Fruit fly (Drosophila melanogaster): ENCODE measurements around the gene CG14568.

CG14568 gene

DNA sequence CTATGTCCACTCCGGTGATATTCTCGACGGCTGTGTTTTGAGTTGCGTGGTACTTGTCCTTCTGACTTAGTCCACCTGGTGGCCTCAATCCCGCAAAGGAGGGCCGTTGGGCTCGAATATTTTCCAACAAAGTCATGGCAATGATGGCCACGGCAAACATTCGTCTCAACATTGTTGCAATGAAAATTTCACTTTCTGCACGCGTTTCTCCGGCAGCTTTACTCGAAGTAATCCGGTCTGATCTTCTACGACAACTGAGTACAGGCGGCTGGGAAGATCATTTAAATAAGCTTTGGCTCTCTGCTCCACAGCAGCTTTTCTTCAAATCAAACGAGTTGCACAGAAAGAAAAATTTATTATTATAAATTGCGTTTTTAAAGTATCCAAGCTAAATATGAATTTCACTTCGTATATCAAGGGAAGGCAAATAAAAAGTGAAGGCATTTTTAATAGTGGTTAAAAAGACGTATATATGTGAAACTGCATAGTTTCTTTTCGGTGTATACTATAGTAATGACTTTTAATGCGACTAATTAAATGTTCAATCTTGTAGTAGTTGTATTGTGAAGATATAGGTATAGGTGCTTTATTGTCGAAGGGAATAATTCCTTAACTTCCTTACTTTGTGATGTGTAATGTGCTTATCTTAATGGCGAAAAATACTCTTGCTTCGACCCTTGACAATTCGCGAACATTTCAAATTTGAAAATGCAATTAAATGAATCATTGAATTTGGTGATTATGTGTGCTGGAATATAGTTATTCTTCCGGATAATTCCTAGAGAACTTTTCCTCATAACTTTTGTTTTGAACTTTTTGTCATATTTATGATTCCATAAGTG, 5.1 kb upstream of the CG14568 start, which contains the start of gene CG14567 (continued):
- TF ChIP-seq lz (GFP tag; optimal IDR thresholded peaks at IDR 0.05) (peak; percentile 55), CG6163 (GFP tag; IDR thresholded peaks at IDR 0.05) (peak; percentile 74), CG31627 (GFP tag; optimal IDR thresholded peaks at IDR 0.05) (peak; percentile 73), CG7368 (GFP tag; optimal IDR thresholded peaks at IDR 0.05) (peak; percentile 56), Blimp-1 (GFP tag; optimal IDR thresholded peaks at IDR 0.05) (peak; percentile 28), CG34406 (GFP tag; optimal IDR thresholded peaks at IDR 0.05) (peak; percentile 56), Sox14 (GFP tag; optimal IDR thresholded peaks at IDR 0.05) (peak; percentile 37), cyc (GFP tag; optimal IDR thresholded peaks at IDR 0.05) (peak; percentile 56), Smox (GFP tag; optimal IDR thresholded peaks at IDR 0.05) (peak; percentile 55), CG11762 (GFP tag; optimal IDR thresholded peaks at IDR 0.05; ENCODE audit: insufficient read depth) (peak; percentile 18), Hr4 (GFP tag; optimal IDR thresholded peaks at IDR 0.05) (peak; percentile 76), Hr38 (GFP tag; optimal IDR thresholded peaks at IDR 0.05) (no peak), CG3919 (GFP tag; optimal IDR thresholded peaks at IDR 0.05) (peak; percentile 62), pdm3 (GFP tag; optimal IDR thresholded peaks at IDR 0.05) (peak; percentile 75), dsx (GFP tag; optimal IDR thresholded peaks at IDR 0.05; ENCODE audit: poor library complexity, severe bottlenecking) (peak; percentile 92), vri (GFP tag; optimal IDR thresholded peaks at IDR 0.05) (no peak), CG32006 (GFP tag; optimal IDR thresholded peaks at IDR 0.05) (peak; percentile 81)

DNA sequence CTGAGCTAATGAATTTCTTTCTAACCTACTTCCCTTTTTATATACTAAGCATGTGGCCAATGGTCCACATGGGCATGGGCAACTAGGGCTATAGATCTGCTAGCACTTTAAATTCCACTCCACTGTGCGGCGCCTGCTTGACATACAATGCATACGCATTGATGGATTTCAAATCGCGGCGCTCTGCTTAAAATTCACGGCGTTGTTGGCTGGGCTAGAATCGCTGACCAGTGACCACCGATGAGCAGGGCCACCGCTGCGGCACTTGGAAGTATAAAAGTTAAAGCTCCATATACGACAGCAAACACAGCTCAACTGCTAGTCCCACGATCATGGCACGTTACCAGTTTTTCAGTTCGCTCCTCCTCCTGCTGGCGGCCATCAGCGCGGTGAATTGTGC, 512 bp upstream of the CG14568 start, which contains the start of gene CG14573:
CG14573 (plus strand) TSS at position 301 of the 400 bp plus-strand sequence.
- TF ChIP-seq lz (GFP tag; optimal IDR thresholded peaks at IDR 0.05) (no peak), CG6792 (GFP tag; optimal IDR thresholded peaks at IDR 0.05) (no peak), Hr38 (GFP tag; optimal IDR thresholded peaks at IDR 0.05) (no peak), Lpt (GFP tag; optimal IDR thresholded peaks at IDR 0.05) (no peak), CG10669 (GFP tag; optimal IDR thresholded peaks at IDR 0.05) (no peak), CG4318 (GFP tag; optimal IDR thresholded peaks at IDR 0.05) (no peak), CG11902 (GFP tag; optimal IDR thresholded peaks at IDR 0.05) (no peak), esn (GFP tag; optimal IDR thresholded peaks at IDR 0.05) (no peak), svp (GFP tag) (no peak), CG8632 (GFP tag; optimal IDR thresholded peaks at IDR 0.05) (no peak), cyc (GFP tag; optimal IDR thresholded peaks at IDR 0.05) (no peak), CG7368 (GFP tag; optimal IDR thresholded peaks at IDR 0.05) (no peak), Gug (GFP tag; IDR thresholded peaks at IDR 0.05) (no peak), Hr4 (GFP tag; optimal IDR thresholded peaks at IDR 0.05) (no peak), eg (GFP tag; IDR thresholded peaks at IDR 0.05) (no peak), Smox (GFP tag; optimal IDR thresholded peaks at IDR 0.05) (no peak), CG9139 (GFP tag; optimal IDR thresholded peaks at IDR 0.05) (no peak)

DNA sequence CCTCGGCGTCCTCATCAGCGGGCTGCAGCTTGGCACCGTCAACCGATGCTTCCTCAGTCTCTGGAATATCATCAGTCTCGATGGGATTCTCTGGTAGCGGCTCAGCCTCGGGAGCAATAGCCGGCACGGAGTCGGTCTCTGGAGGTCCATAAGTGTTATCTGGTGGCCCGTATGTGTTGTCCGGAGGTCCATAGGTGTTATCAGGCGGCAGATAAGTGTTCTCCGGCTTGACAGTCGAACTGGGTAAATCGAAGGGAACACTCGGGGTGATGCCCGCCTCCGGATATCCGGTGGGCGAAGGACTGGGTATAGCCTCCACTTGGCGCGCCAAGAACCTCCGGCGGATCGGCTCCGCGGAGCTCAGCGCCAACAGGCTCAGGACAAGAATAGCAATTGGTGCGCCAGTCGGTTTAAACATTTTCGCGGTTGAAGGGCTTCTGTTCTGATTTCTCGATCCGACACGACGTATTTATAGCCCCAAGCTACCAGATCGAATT, 2.1 kb downstream of the CG14568 start, which contains the start of gene CG14569:
CG14569 (minus strand) TSS at position 447 of the 497 bp plus-strand sequence.
- TF ChIP-seq dac (GFP tag; optimal IDR thresholded peaks at IDR 0.05), result no peak
- TF ChIP-seq svp (GFP tag), result peak; percentile 97

DNA sequence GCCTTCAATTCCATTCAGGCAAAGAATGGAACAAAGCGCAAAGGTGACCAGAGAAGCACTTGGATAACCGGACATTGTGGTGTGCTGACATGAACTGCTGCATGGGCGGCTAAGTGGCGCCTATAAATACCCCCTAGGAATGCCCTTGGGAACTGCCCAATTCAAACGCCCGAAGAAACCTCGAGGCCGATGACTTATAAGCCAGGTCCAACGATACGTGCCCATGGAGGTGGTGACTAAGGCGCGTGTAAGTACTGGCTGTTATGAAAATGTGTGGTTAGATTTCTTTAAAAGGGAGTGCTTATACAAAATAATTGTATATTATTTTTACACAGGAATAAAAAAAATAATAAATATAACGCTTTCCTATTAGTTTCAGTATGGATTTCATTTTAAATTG, 2.9 kb downstream of the CG14568 start, which contains the start of gene CG14570:
CG14570 (minus strand) TSS at position 101 of the 400 bp plus-strand sequence.
- TF ChIP-seq CG6792 (GFP tag; optimal IDR thresholded peaks at IDR 0.05), result no peak
- TF ChIP-seq CG11294 (GFP tag; IDR thresholded peaks at IDR 0.05), result no peak
- TF ChIP-seq Sox102F (GFP tag; optimal IDR thresholded peaks at IDR 0.05), result no peak
- TF ChIP-seq Hr39 (GFP tag; optimal IDR thresholded peaks at IDR 0.05), result no peak
- no peak for TF ChIP-seq Ets21C (GFP tag; optimal IDR thresholded peaks at IDR 0.05)
- TF ChIP-seq fd85E (GFP tag; optimal IDR thresholded peaks at IDR 0.05), result no peak

All from whole organism, prepupa.